Worm (Caenorhabditis elegans): ENCODE data around the gene egas-3.

Gene egas-3

ce11 chrV:18639601-18640354 is 3.6 kb upstream of the egas-3 start, which contains the start of gene egas-1 (continued):
- TF ChIP-seq rec-8 (tag; optimal IDR thresholded peaks at IDR 0.05) (no peak), ets-4 (GFP tag; optimal IDR thresholded peaks at IDR 0.05) (no peak), rpc-1 (optimal IDR thresholded peaks at IDR 0.05) (no peak), rpc-1 (tag; optimal IDR thresholded peaks at IDR 0.05) (no peak), let-607 (tag; optimal IDR thresholded peaks at IDR 0.05) (no peak), lin-35 (GFP tag; optimal IDR thresholded peaks at IDR 0.05) (no peak), nhr-27 (tag; optimal IDR thresholded peaks at IDR 0.05) (peak; percentile 59), snpc-4 (GFP tag; optimal IDR thresholded peaks at IDR 0.05) (no peak), snpc-4 (tag; optimal IDR thresholded peaks at IDR 0.05) (no peak), sdz-38 (tag; optimal IDR thresholded peaks at IDR 0.05) (no peak), T07F8.4 (tag; optimal IDR thresholded peaks at IDR 0.05) (no peak), K12H6.12 (tag; optimal IDR thresholded peaks at IDR 0.05) (no peak), hlh-12 (tag; optimal IDR thresholded peaks at IDR 0.05) (no peak), ceh-40 (GFP tag; IDR thresholded peaks at IDR 0.05) (no peak), tlf-1 (GFP tag; optimal IDR thresholded peaks at IDR 0.05) (no peak), akir-1 (GFP tag; optimal IDR thresholded peaks at IDR 0.05) (no peak), madf-10 (tag; optimal IDR thresholded peaks at IDR 0.05) (no peak), bed-2 (GFP tag; IDR thresholded peaks at IDR 0.05) (no peak), aptf-3 (GFP tag; IDR thresholded peaks at IDR 0.05) (no peak), hmg-20 (GFP tag; IDR thresholded peaks at IDR 0.05) (no peak), zfh-2 (GFP tag; conservative IDR thresholded peaks at IDR 0.05) (no peak), hmg-1.2 (GFP tag; IDR thresholded peaks at IDR 0.05) (no peak), mcd-1 (GFP tag; IDR thresholded peaks at IDR 0.05) (no peak), repo-1 (tag; optimal IDR thresholded peaks at IDR 0.05) (peak; percentile 36), bed-1 (GFP tag; IDR thresholded peaks at IDR 0.05) (peak; percentile 95), lin-26 (GFP tag; IDR thresholded peaks at IDR 0.05) (peak; percentile 88), sptf-2 (GFP tag; optimal IDR thresholded peaks at IDR 0.05) (no peak), C06A6.2 (GFP tag; conservative IDR thresholded peaks at IDR 0.05) (no peak), ztf-3 (GFP tag; optimal IDR thresholded peaks at IDR 0.05) (no peak), F52B5.7 (tag; optimal IDR thresholded peaks at IDR 0.05) (no peak)

- no peak for TF ChIP-seq ztf-22 (GFP tag; optimal IDR thresholded peaks at IDR 0.05)
- no peak for TF ChIP-seq hsf-1 (GFP tag; IDR thresholded peaks at IDR 0.05)
- TF ChIP-seq zfh-2 (GFP tag; conservative IDR thresholded peaks at IDR 0.05): peak; percentile 93
- TF ChIP-seq efl-1 (GFP tag; optimal IDR thresholded peaks at IDR 0.05): no peak
- TF ChIP-seq egrh-3 (GFP tag; IDR thresholded peaks at IDR 0.05): peak; percentile 96
- TF ChIP-seq nhr-90 (tag; optimal IDR thresholded peaks at IDR 0.05): no peak
- no peak for TF ChIP-seq F57C9.4 (tag; optimal IDR thresholded peaks at IDR 0.05)
- TF ChIP-seq attf-6 (GFP tag; IDR thresholded peaks at IDR 0.05): no peak
- TF ChIP-seq sptf-2 (GFP tag; optimal IDR thresholded peaks at IDR 0.05): no peak
- TF ChIP-seq tbp1 (GFP tag; optimal IDR thresholded peaks at IDR 0.05): no peak
- no peak for TF ChIP-seq egl-44 (GFP tag; IDR thresholded peaks at IDR 0.05)
- TF ChIP-seq mcd-1 (GFP tag; IDR thresholded peaks at IDR 0.05): peak; percentile 27; the same call in 1 of the 2 replicates
- no peak for TF ChIP-seq ztf-6 (GFP tag; IDR thresholded peaks at IDR 0.05)
- TF ChIP-seq K11D2.4 (GFP tag; IDR thresholded peaks at IDR 0.05): 0 out of 2 replicates have a peak, but pooled peaks have one; percentile 14
- 0 out of 2 replicates have a peak, but pooled peaks have one; percentile 75 for TF ChIP-seq lin-26 (GFP tag; IDR thresholded peaks at IDR 0.05)
- TF ChIP-seq lsl-1 (GFP tag; optimal IDR thresholded peaks at IDR 0.05): no peak
- no peak for TF ChIP-seq F55B11.4 (tag; optimal IDR thresholded peaks at IDR 0.05; ENCODE audit: borderline replicate concordance, insufficient read depth)
- TF ChIP-seq dox-1 (GFP tag; IDR thresholded peaks at IDR 0.05): peak; percentile 23; the same call in 1 of the 2 replicates
These were observed 2.9 kb upstream of the egas-3 start for ce11 chrV:18639074-18639473.
